Fruit fly (Drosophila melanogaster) whole organism, embryonic: ENCODE data around the gene CG31538.
A peak's percentile ranks its signal among the peaks of the same experiment; 100 is the strongest.

Source experiments
- BEAF-32 ChIP-seq: fragments of 200-800 bp; sonication (Bioruptor generic); optimal IDR thresholded peaks from 3 replicates; lab custom pipeline; 2017; ENCODE audit warnings: missing biosample characterization, missing genetic modification characterization, mild to moderate bottlenecking, moderate library complexity, missing genetic modification reagents
- Bdp1 ChIP-seq: fragments of 200-800 bp; sonication (Bioruptor generic); optimal IDR thresholded peaks from 3 replicates; lab custom pipeline; 2016; ENCODE audit warnings: missing biosample characterization, missing genetic modification characterization
- CG10147 ChIP-seq: fragments of 200-800 bp; sonication (Bioruptor generic); optimal IDR thresholded peaks from 2 replicates; lab custom pipeline; 2019; ENCODE audit warnings: missing biosample characterization, mild to moderate bottlenecking, missing genetic modification characterization, moderate library complexity
- CG10209 ChIP-seq: fragments of 200-800 bp; sonication (Bioruptor generic); optimal IDR thresholded peaks from 3 replicates; lab custom pipeline; 2017; ENCODE audit warnings: missing biosample characterization, mild to moderate bottlenecking, missing genetic modification characterization, missing genetic modification reagents
- CG11085 ChIP-seq: fragments of 200-800 bp; sonication (Bioruptor generic); IDR thresholded peaks from 2 replicates; pipeline ENCODE4 v1.3.6; 2022; ENCODE audit warnings: missing biosample characterization, missing genetic modification characterization
- CG11093 ChIP-seq: fragments of 200-800 bp; sonication (Bioruptor generic); IDR thresholded peaks from 3 replicates; pipeline ENCODE4 v1.3.6; 2022; ENCODE audit warnings: missing biosample characterization, missing genetic modification characterization
- CG11504 ChIP-seq: fragments of 200-800 bp; sonication (Bioruptor generic); optimal IDR thresholded peaks from 3 replicates; lab custom pipeline; 2019; ENCODE audit warnings: missing biosample characterization, mild to moderate bottlenecking, missing genetic modification characterization, moderate library complexity
- CG12104 ChIP-seq: fragments of 200-800 bp; sonication (Bioruptor generic); optimal IDR thresholded peaks from 3 replicates; lab custom pipeline; 2016; ENCODE audit warnings: missing biosample characterization, missing genetic modification characterization
- CG13296 ChIP-seq: fragments of 200-800 bp; sonication (Bioruptor generic); optimal IDR thresholded peaks from 3 replicates; lab custom pipeline; 2018; ENCODE audit warnings: missing biosample characterization, mild to moderate bottlenecking, missing genetic modification characterization
- CG13894 ChIP-seq: fragments of 200-800 bp; sonication (Bioruptor generic); optimal IDR thresholded peaks from 3 replicates; lab custom pipeline; 2018; ENCODE audit warnings: missing biosample characterization, mild to moderate bottlenecking, missing genetic modification characterization, moderate library complexity
- CG17829 ChIP-seq: fragments of 200-800 bp; optimal IDR thresholded peaks from 2 replicates; lab custom pipeline; 2019; ENCODE audit warnings: missing biosample characterization, mild to moderate bottlenecking, missing genetic modification characterization, moderate library complexity
- CG2120 ChIP-seq: fragments of 200-800 bp; sonication (Bioruptor generic); optimal IDR thresholded peaks from 3 replicates; lab custom pipeline; 2016; ENCODE audit warnings: missing biosample characterization, missing genetic modification characterization
- CG2199 ChIP-seq: fragments of 200-800 bp; sonication (Bioruptor generic); IDR thresholded peaks from 3 replicates; pipeline ENCODE4 v1.3.6; 2022; ENCODE audit warnings: missing biosample characterization, missing genetic modification characterization
- CG2678 ChIP-seq: fragments of 200-800 bp; sonication (Bioruptor generic); optimal IDR thresholded peaks from 3 replicates; lab custom pipeline; 2019; ENCODE audit warnings: missing biosample characterization, mild to moderate bottlenecking, missing genetic modification characterization, moderate library complexity
- CG3163 ChIP-seq: fragments of 200-800 bp; sonication (Bioruptor generic); optimal IDR thresholded peaks from 3 replicates; lab custom pipeline; 2016; ENCODE audit warnings: missing biosample characterization, missing genetic modification characterization
- CG32532 ChIP-seq: fragments of 200-800 bp; sonication (Bioruptor generic); IDR thresholded peaks from 2 replicates; pipeline ENCODE4 v1.3.6; 2022; ENCODE audit warnings: missing biosample characterization, missing genetic modification characterization
- CG42726 ChIP-seq: fragments of 200-800 bp; sonication (Bioruptor generic); IDR thresholded peaks from 2 replicates; pipeline ENCODE4 v1.3.6; 2022; ENCODE audit warnings: missing biosample characterization, missing genetic modification characterization; ENCODE audit not compliant: partially characterized antibody
- CG5180 ChIP-seq: fragments of 200-800 bp; sonication (Bioruptor generic); optimal IDR thresholded peaks from 3 replicates; lab custom pipeline; 2017; ENCODE audit warnings: missing biosample characterization, missing genetic modification characterization, mild to moderate bottlenecking, moderate library complexity, missing genetic modification reagents
- CG6175 ChIP-seq: fragments of 200-800 bp; sonication (Bioruptor generic); IDR thresholded peaks from 3 replicates; pipeline ENCODE4 v1.3.6; 2022; ENCODE audit warnings: missing biosample characterization, missing genetic modification characterization
- CG9797 ChIP-seq: fragments of 200-800 bp; sonication (Bioruptor generic); optimal IDR thresholded peaks from 3 replicates; lab custom pipeline; 2018; ENCODE audit warnings: missing biosample characterization, mild to moderate bottlenecking, missing genetic modification characterization
- CTCF ChIP-seq: fragments of 200-800 bp; sonication (Bioruptor generic); optimal IDR thresholded peaks from 2 replicates; lab custom pipeline; 2017; ENCODE audit warnings: missing biosample characterization, mild to moderate bottlenecking, missing genetic modification characterization, moderate library complexity
- Chrac-16 ChIP-seq: fragments of 200-800 bp; sonication (Bioruptor generic); optimal IDR thresholded peaks from 3 replicates; lab custom pipeline; 2016; ENCODE audit warnings: missing biosample characterization, missing genetic modification characterization
- D19A ChIP-seq: fragments of 200-800 bp; optimal IDR thresholded peaks from 3 replicates; lab custom pipeline; 2019; ENCODE audit warnings: missing biosample characterization, mild to moderate bottlenecking, missing genetic modification characterization, moderate library complexity
- Drgx ChIP-seq: fragments of 200-800 bp; sonication (Bioruptor generic); IDR thresholded peaks from 2 replicates; pipeline ENCODE4 v1.3.6; 2022; ENCODE audit warnings: missing biosample characterization, missing genetic modification characterization
- HLH4C ChIP-seq: fragments of 200-800 bp; sonication (Bioruptor generic); IDR thresholded peaks from 3 replicates; pipeline ENCODE4 v1.3.6; 2022; ENCODE audit warnings: missing biosample characterization, missing genetic modification characterization; ENCODE audit not compliant: partially characterized antibody
- HmgZ ChIP-seq: fragments of 200-800 bp; sonication (Bioruptor generic); optimal IDR thresholded peaks from 2 replicates; lab custom pipeline; 2018; ENCODE audit warnings: missing biosample characterization, mild to moderate bottlenecking, missing genetic modification characterization
- Jarid2 ChIP-seq: fragments of 200-800 bp; sonication (Bioruptor generic); optimal IDR thresholded peaks from 3 replicates; lab custom pipeline; 2017; ENCODE audit warnings: mild to moderate bottlenecking, missing biosample characterization, missing genetic modification reagents, missing genetic modification characterization
- MTF-1 ChIP-seq: fragments of 200-800 bp; sonication (Bioruptor generic); optimal IDR thresholded peaks from 2 replicates; lab custom pipeline; 2018; ENCODE audit warnings: missing biosample characterization, mild to moderate bottlenecking, missing genetic modification characterization, borderline replicate concordance
- Oaz ChIP-seq: fragments of 200-800 bp; sonication (Bioruptor generic); IDR thresholded peaks from 2 replicates; pipeline ENCODE4 v1.3.6; 2022; ENCODE audit warnings: missing biosample characterization, missing genetic modification characterization
- chm ChIP-seq: fragments of 200-800 bp; sonication (Bioruptor generic); IDR thresholded peaks from 2 replicates; pipeline ENCODE4 v1.3.6; 2022; ENCODE audit warnings: missing biosample characterization, missing genetic modification characterization
- dysf ChIP-seq: fragments of 200-800 bp; sonication (Bioruptor generic); IDR thresholded peaks from 3 replicates; pipeline ENCODE4 v1.3.6; 2022; ENCODE audit warnings: missing biosample characterization, missing genetic modification characterization
- grn ChIP-seq: fragments of 200-800 bp; sonication (Bioruptor generic); optimal IDR thresholded peaks from 3 replicates; lab custom pipeline; 2017; ENCODE audit warnings: missing biosample characterization, missing genetic modification characterization
- gro ChIP-seq: fragments of 200-800 bp; sonication (Bioruptor generic); optimal IDR thresholded peaks from 2 replicates; lab custom pipeline; 2016; ENCODE audit warnings: missing biosample characterization, missing genetic modification characterization
- gsb-n ChIP-seq: fragments of 200-800 bp; sonication (Bioruptor generic); optimal IDR thresholded peaks from 3 replicates; lab custom pipeline; 2018; ENCODE audit warnings: missing biosample characterization, mild to moderate bottlenecking, missing genetic modification characterization
- ind ChIP-seq: fragments of 200-800 bp; sonication (Bioruptor generic); optimal IDR thresholded peaks from 3 replicates; lab custom pipeline; 2016; ENCODE audit warnings: missing biosample characterization, missing genetic modification characterization
- onecut ChIP-seq: fragments of 200-800 bp; sonication (Bioruptor generic); IDR thresholded peaks from 2 replicates; pipeline ENCODE4 v1.3.6; 2022; ENCODE audit warnings: missing biosample characterization, missing genetic modification characterization
- otp ChIP-seq: fragments of 200-800 bp; sonication (Bioruptor generic); IDR thresholded peaks from 3 replicates; pipeline ENCODE4, ENCODE4 v1.3.6; 2022; ENCODE audit warnings: missing biosample characterization, missing genetic modification characterization
- pita ChIP-seq: fragments of 200-800 bp; sonication (Bioruptor generic); optimal IDR thresholded peaks from 2 replicates; lab custom pipeline; 2017; ENCODE audit warnings: missing biosample characterization, mild to moderate bottlenecking, missing genetic modification characterization
- ranshi ChIP-seq: fragments of 200-800 bp; sonication (Bioruptor generic); IDR thresholded peaks from 2 replicates; pipeline ENCODE4 v1.3.6; 2022; ENCODE audit warnings: missing biosample characterization, missing genetic modification characterization
- so ChIP-seq: fragments of 200-800 bp; sonication (Bioruptor generic); IDR thresholded peaks from 3 replicates; pipeline ENCODE4 v1.3.6; 2022; ENCODE audit warnings: missing biosample characterization, missing genetic modification characterization
- stwl ChIP-seq: fragments of 200-800 bp; sonication (Bioruptor generic); optimal IDR thresholded peaks from 3 replicates; lab custom pipeline; 2018; ENCODE audit warnings: missing biosample characterization, mild to moderate bottlenecking, missing genetic modification characterization, moderate library complexity
- tin ChIP-seq: fragments of 200-800 bp; sonication (Bioruptor generic); optimal IDR thresholded peaks from 3 replicates; lab custom pipeline; 2016; ENCODE audit warnings: missing biosample characterization, missing genetic modification characterization
- trh ChIP-seq: fragments of 200-800 bp; sonication (Bioruptor generic); optimal IDR thresholded peaks from 2 replicates; lab custom pipeline; 2016; ENCODE audit warnings: missing biosample characterization, missing genetic modification characterization
- twi ChIP-seq: fragments of 200-800 bp; optimal IDR thresholded peaks from 2 replicates; lab custom pipeline; 2019; ENCODE audit warnings: missing biosample characterization, mild to moderate bottlenecking, missing genetic modification characterization, moderate library complexity
- unpg ChIP-seq: fragments of 200-800 bp; sonication (Bioruptor generic); optimal IDR thresholded peaks from 3 replicates; lab custom pipeline; 2018; ENCODE audit warnings: missing biosample characterization, mild to moderate bottlenecking, missing genetic modification characterization, moderate library complexity
- zen ChIP-seq: fragments of 200-800 bp; sonication (Bioruptor generic); optimal IDR thresholded peaks from 3 replicates; lab custom pipeline; 2018; ENCODE audit warnings: missing biosample characterization, mild to moderate bottlenecking, missing genetic modification characterization, moderate library complexity

CG31538 gene

dm6 chr3R:5277735-5278134, at the start of gene CG31538:
Gene CG31538 (minus strand): TSS chr3R:5277835.
- TF ChIP-seq BEAF-32 (GFP tag; lab: Kevin White, UChicago), result no peak
- no peak for TF ChIP-seq CG13296 (GFP tag; lab: Kevin White, UChicago)
- no peak for TF ChIP-seq CG17829 (tag; lab: Kevin White, UChicago)
- TF ChIP-seq gsb-n (tag; lab: Kevin White, UChicago), result no peak
- no peak for TF ChIP-seq CG42726
- no peak for TF ChIP-seq zen (tag; lab: Kevin White, UChicago)
- TF ChIP-seq Chrac-16 (GFP tag; lab: Kevin White, UChicago), result no peak
- TF ChIP-seq tin (GFP tag; lab: Kevin White, UChicago), result no peak
- no peak for TF ChIP-seq CG9797 (GFP tag; lab: Kevin White, UChicago)
- no peak for TF ChIP-seq CG10209
- TF ChIP-seq CG11085 (GFP tag; lab: Robert Waterston, UW), result no peak
- TF ChIP-seq CG12104 (GFP tag; lab: Kevin White, UChicago), result no peak
- no peak for TF ChIP-seq Bdp1 (GFP tag; lab: Kevin White, UChicago)
- no peak for TF ChIP-seq CG32532 (GFP tag; lab: Robert Waterston, UW)
- TF ChIP-seq CG3163 (GFP tag; lab: Kevin White, UChicago), result no peak

- TF ChIP-seq stwl (tag; lab: Kevin White, UChicago) (peak; percentile 9), CTCF (peak; percentile 55), CG11093 (GFP tag; lab: Robert Waterston, UW) (0 out of 3 replicates have a peak, but pooled peaks have one; percentile 8), CG2199 (GFP tag; lab: Robert Waterston, UW) (0 out of 3 replicates have a peak, but pooled peaks have one; percentile 78), Drgx (GFP tag; lab: Robert Waterston, UW) (0 out of 2 replicates have a peak, but pooled peaks have one; percentile 5), pita (GFP tag; lab: Kevin White, UChicago) (peak; percentile 26), CG11504 (tag; lab: Kevin White, UChicago) (peak; percentile 84), trh (GFP tag; lab: Kevin White, UChicago) (no peak), HmgZ (tag; lab: Kevin White, UChicago) (no peak)
Observed at dm6 chr3R:5326166-5326565, 48.5 kb upstream of the CG31538 start.

dm6 chr3R:5323741-5324538, 46.3 kb upstream of the CG31538 start:
- TF ChIP-seq CG5180 (GFP tag; lab: Kevin White, UChicago), result peak; percentile 41
- TF ChIP-seq ranshi (GFP tag; lab: Robert Waterston, UW), result peak; percentile 7; the same call in 1 of the 2 replicates
- 0 out of 2 replicates have a peak, but pooled peaks have one; percentile 66 for TF ChIP-seq chm
- no peak for TF ChIP-seq Oaz (GFP tag; lab: Robert Waterston, UW)
- no peak for TF ChIP-seq ind (GFP tag; lab: Kevin White, UChicago)
- peak; percentile 47 for TF ChIP-seq gro (GFP tag; lab: Kevin White, UChicago)
- TF ChIP-seq twi, result peak; percentile 38
- peak; percentile 17 for TF ChIP-seq CG2120 (GFP tag; lab: Kevin White, UChicago)
- TF ChIP-seq dysf (GFP tag; lab: Robert Waterston, UW), result 0 out of 3 replicates have a peak, but pooled peaks have one; percentile 13
- TF ChIP-seq MTF-1 (GFP tag; lab: Kevin White, UChicago), result peak; percentile 3
- peak; percentile 26 for TF ChIP-seq CG13894 (tag; lab: Kevin White, UChicago)
- peak; percentile 90 for TF ChIP-seq Jarid2 (GFP tag; lab: Kevin White, UChicago)
- TF ChIP-seq CG2199 (GFP tag; lab: Robert Waterston, UW), result peak; percentile 97
- peak; percentile 5 for TF ChIP-seq CG2678 (tag; lab: Kevin White, UChicago)
- TF ChIP-seq unpg (GFP tag; lab: Kevin White, UChicago), result peak; percentile 19
- TF ChIP-seq so (GFP tag; lab: Robert Waterston, UW), result peak; percentile 57; the same call in 1 of the 3 replicates
- peak; percentile 34 for TF ChIP-seq grn
- peak; percentile 95 for TF ChIP-seq D19A
- 0 out of 3 replicates have a peak, but pooled peaks have one; percentile 15 for TF ChIP-seq HLH4C (GFP tag; lab: Robert Waterston, UW)
- TF ChIP-seq onecut (GFP tag; lab: Robert Waterston, UW), result peak; percentile 33; the same call in 1 of the 2 replicates
- no peak for TF ChIP-seq otp (GFP tag; lab: Robert Waterston, UW)
- TF ChIP-seq CG6175, result peak; percentile 45; the same call in 1 of the 3 replicates
- TF ChIP-seq CG10147 (GFP tag; lab: Kevin White, UChicago), result no peak
